Fruit fly (Drosophila melanogaster): ENCODE measurements around the gene CG3698.

CG3698 gene

DNA sequence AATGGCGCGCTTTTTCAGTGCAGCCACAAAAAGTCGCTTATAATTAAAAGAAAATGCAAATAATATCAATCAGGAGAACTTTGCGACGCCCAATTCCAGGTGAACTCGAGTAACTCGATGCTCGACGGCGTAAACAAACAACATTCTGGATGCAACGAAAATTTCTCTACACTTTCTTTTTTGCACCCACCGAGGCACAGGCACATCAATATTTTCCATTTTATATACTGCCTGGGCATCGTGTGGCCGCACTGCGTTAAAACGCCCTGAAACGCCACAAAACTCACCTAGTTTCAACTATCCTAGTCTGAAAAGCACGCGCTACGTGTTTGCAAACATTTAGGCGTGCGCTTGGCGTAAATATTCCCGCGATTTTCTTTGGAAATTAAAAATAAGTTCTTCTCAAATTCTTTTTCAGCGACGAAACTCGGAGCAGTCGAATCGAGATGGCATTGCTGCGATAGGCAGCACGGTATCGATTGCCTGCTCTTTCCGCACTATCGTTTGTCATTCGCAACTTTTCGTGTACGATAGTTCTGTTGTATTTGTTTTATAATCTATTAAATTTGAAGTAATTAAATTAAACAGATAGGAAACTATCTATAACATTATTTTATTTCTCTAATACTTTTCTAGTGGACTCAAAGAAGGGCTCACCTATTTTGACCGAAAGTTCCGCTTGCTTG, 12.3 kb downstream of the CG3698 start, which contains the start of gene Pcif1 (continued):
- TF ChIP-seq CG32767 (GFP tag; IDR thresholded peaks at IDR 0.05) (peak; percentile 63), CG11723 (GFP tag; optimal IDR thresholded peaks at IDR 0.05) (no peak), unc-4 (GFP tag; IDR thresholded peaks at IDR 0.05; ENCODE audit: partially characterized antibody) (peak; percentile 99), abd-A (tag; optimal IDR thresholded peaks at IDR 0.05) (no peak), CG8478 (optimal IDR thresholded peaks at IDR 0.05) (no peak), CG15479 (GFP tag; optimal IDR thresholded peaks at IDR 0.05) (no peak), h (optimal IDR thresholded peaks at IDR 0.05) (no peak), CG10959 (GFP tag; IDR thresholded peaks at IDR 0.05) (no peak)

DNA sequence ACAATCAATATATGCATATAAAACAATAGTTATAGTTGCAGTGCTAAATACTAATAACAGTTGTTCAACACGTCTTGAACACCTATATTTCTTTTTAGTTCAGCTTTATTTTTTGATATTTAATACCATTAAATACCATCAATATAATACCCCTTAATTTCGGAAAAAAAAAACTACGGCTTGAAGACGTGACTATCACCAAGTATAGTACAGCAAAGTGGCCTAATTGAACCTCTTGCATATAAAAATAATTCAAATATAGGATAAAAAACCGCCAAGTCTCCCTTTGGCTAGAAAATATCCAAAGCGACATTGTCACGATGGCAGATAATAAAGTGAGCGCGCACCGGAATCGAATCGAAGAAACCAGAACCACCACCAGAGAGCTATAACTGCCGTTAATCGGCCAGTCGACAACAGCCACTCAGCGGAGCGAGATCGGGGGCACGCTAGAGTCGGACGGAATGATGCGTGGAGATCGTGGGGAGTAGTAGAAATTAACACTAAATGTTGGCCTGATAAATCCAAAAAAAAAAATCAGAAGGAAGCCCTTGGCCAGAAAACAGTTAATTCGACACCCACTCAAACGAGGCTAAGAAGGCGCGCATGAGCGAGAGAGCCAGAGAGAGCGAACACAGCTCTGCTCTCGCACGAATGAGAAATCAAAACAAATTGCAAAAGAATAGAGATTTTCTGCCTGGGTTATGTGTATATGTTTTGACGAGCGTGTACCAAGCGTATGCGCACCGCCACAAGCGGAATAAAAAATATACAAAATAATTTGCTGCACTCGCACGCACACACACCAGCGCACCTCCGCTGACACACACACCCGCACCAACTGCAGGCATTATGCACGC, 13.1 kb downstream of the CG3698 start:
- TF ChIP-seq CG30020 (tag; optimal IDR thresholded peaks at IDR 0.05), result peak; percentile 19
- TF ChIP-seq zfh1 (GFP tag; IDR thresholded peaks at IDR 0.05), result 0 out of 3 replicates have a peak, but pooled peaks have one; percentile 52
- no peak for TF ChIP-seq CG1024 (GFP tag; IDR thresholded peaks at IDR 0.05)
- no peak for TF ChIP-seq CG16779 (GFP tag; IDR thresholded peaks at IDR 0.05)
- TF ChIP-seq CG8924 (tag; optimal IDR thresholded peaks at IDR 0.05), result peak; percentile 40
- no peak for TF ChIP-seq Optix (GFP tag; IDR thresholded peaks at IDR 0.05)
- peak; percentile 41; the same call in 1 of the 3 replicates for TF ChIP-seq CG6791 (GFP tag; IDR thresholded peaks at IDR 0.05; ENCODE audit: partially characterized antibody)
- TF ChIP-seq mirr (GFP tag; optimal IDR thresholded peaks at IDR 0.05), result peak; percentile 75
- peak; percentile 37; the same call in 1 of the 2 replicates for TF ChIP-seq ranshi (GFP tag; IDR thresholded peaks at IDR 0.05)
- no peak for TF ChIP-seq fd3F (GFP tag; optimal IDR thresholded peaks at IDR 0.05)
- peak; percentile 56 for TF ChIP-seq MTF-1 (GFP tag; optimal IDR thresholded peaks at IDR 0.05; ENCODE audit: borderline replicate concordance)
- peak; percentile 61 for TF ChIP-seq CG11504 (tag; optimal IDR thresholded peaks at IDR 0.05)
- peak; percentile 24 for TF ChIP-seq bcd (GFP tag; optimal IDR thresholded peaks at IDR 0.05)
- peak in 1 of 3 experiments; percentile 57 for TF ChIP-seq lola (GFP tag; optimal IDR thresholded peaks at IDR 0.05)
- no peak for TF ChIP-seq CG7745 (tag; optimal IDR thresholded peaks at IDR 0.05)
- peak; percentile 16 for TF ChIP-seq CG4424 (GFP tag; optimal IDR thresholded peaks at IDR 0.05)
- TF ChIP-seq kni (GFP tag; optimal IDR thresholded peaks at IDR 0.05), result peak; percentile 89
- peak; percentile 5 for TF ChIP-seq nerfin-1 (tag; optimal IDR thresholded peaks at IDR 0.05)
- TF ChIP-seq da (GFP tag; optimal IDR thresholded peaks at IDR 0.05), result no peak
- TF ChIP-seq CG4328 (GFP tag; optimal IDR thresholded peaks at IDR 0.05), result no peak
- peak; percentile 37 for TF ChIP-seq bigmax (GFP tag; optimal IDR thresholded peaks at IDR 0.05)
- TF ChIP-seq CG17385 (GFP tag; optimal IDR thresholded peaks at IDR 0.05), result peak; percentile 19
- TF ChIP-seq CG10543 (GFP tag; optimal IDR thresholded peaks at IDR 0.05), result peak; percentile 59
- peak; percentile 40 for TF ChIP-seq CG6813 (GFP tag; optimal IDR thresholded peaks at IDR 0.05)
- TF ChIP-seq CG2678 (tag; optimal IDR thresholded peaks at IDR 0.05), result peak; percentile 68
- TF ChIP-seq CHES-1-like (GFP tag; optimal IDR thresholded peaks at IDR 0.05), result peak; percentile 56
- TF ChIP-seq z (GFP tag; IDR thresholded peaks at IDR 0.05), result peak; percentile 67; the same call in 2 of the 3 replicates
- peak; percentile 49 for TF ChIP-seq CG15601 (tag; optimal IDR thresholded peaks at IDR 0.05)
- TF ChIP-seq sens-2 (GFP tag; IDR thresholded peaks at IDR 0.05), result peak; percentile 35; the same call in 1 of the 2 replicates
- TF ChIP-seq vnd (GFP tag; IDR thresholded peaks at IDR 0.05; ENCODE audit: partially characterized antibody), result 0 out of 3 replicates have a peak, but pooled peaks have one; percentile 31
- TF ChIP-seq ftz-f1 (GFP tag; optimal IDR thresholded peaks at IDR 0.05), result peak; percentile 80
- peak; percentile 92 for TF ChIP-seq grn (GFP tag; optimal IDR thresholded peaks at IDR 0.05)
- peak; percentile 75 for TF ChIP-seq CG15514 (GFP tag; optimal IDR thresholded peaks at IDR 0.05)
- TF ChIP-seq CG13296 (GFP tag; optimal IDR thresholded peaks at IDR 0.05), result peak; percentile 27
- TF ChIP-seq CG13894 (tag; optimal IDR thresholded peaks at IDR 0.05), result peak; percentile 78
- peak; percentile 39 for TF ChIP-seq CG34376 (GFP tag; optimal IDR thresholded peaks at IDR 0.05)
- peak; percentile 68 for TF ChIP-seq CG3281 (GFP tag; optimal IDR thresholded peaks at IDR 0.05)

All from whole organism, embryonic.